Worm (Caenorhabditis elegans) whole organism, mixed stage, embryonic: ENCODE data around the gene gut-2.

ENCODE experiments used
- blmp-1 ChIP-seq: fragments of 150-350 bp; optimal IDR thresholded peaks from 2 replicates; lab custom pipeline; 2014; ENCODE audit warnings: missing biosample characterization, missing genetic modification characterization
- ceh-83 ChIP-seq: fragments of 200-800 bp; sonication (Bioruptor generic); optimal IDR thresholded peaks from 2 replicates; lab custom pipeline; 2018; ENCODE audit warnings: mild to moderate bottlenecking, missing genetic modification characterization, missing compliant biosample characterization
- ces-1 ChIP-seq: fragments of 150-350 bp; optimal IDR thresholded peaks from 2 replicates; lab custom pipeline; 2014; ENCODE audit warnings: missing biosample characterization, missing genetic modification reagents, missing genetic modification characterization
- drap-1 ChIP-seq: fragments of 200-800 bp; sonication (Bioruptor generic); optimal IDR thresholded peaks from 3 replicates; lab custom pipeline; 2018; ENCODE audit warnings: mild to moderate bottlenecking, missing genetic modification characterization, missing compliant biosample characterization
- mep-1 ChIP-seq: fragments of 150-350 bp; optimal IDR thresholded peaks from 2 replicates; lab custom pipeline; 2017; ENCODE audit warnings: missing biosample characterization, missing genetic modification reagents, missing genetic modification characterization, inconsistent platforms
- nhr-12 ChIP-seq: fragments of 150-350 bp; optimal IDR thresholded peaks from 2 replicates; lab custom pipeline; 2014; ENCODE audit warnings: missing biosample characterization, missing genetic modification characterization
- snpc-4 ChIP-seq: fragments of 150-350 bp; optimal IDR thresholded peaks from 2 replicates; lab custom pipeline; 2014; ENCODE audit warnings: missing biosample characterization, missing genetic modification characterization
- sptf-1 ChIP-seq: sonication (generic microtip); optimal IDR thresholded peaks from 2 replicates; lab custom pipeline; 2017; ENCODE audit warnings: mild to moderate bottlenecking, missing genetic modification characterization, moderate library complexity, missing compliant biosample characterization
- unc-39 ChIP-seq: fragments of 150-350 bp; optimal IDR thresholded peaks from 2 replicates; lab custom pipeline; 2014; ENCODE audit warnings: missing biosample characterization, missing genetic modification characterization
- unc-62 ChIP-seq: fragments of 150-350 bp; optimal IDR thresholded peaks from 2 replicates; lab custom pipeline; 2014; ENCODE audit warnings: missing biosample characterization, missing genetic modification reagents, missing genetic modification characterization
- ztf-11 ChIP-seq: fragments of 150-350 bp; optimal IDR thresholded peaks from 2 replicates; lab custom pipeline; 2014; ENCODE audit warnings: missing biosample characterization, missing genetic modification characterization

- no peak for TF ChIP-seq unc-62
- TF ChIP-seq drap-1 (GFP tag; lab: Kevin White, UChicago), result no peak
- TF ChIP-seq ces-1 (GFP tag; lab: Kevin White, UChicago), result no peak
- TF ChIP-seq blmp-1 (tag; lab: Kevin White, UChicago), result no peak
- no peak for TF ChIP-seq mep-1 (tag; lab: Kevin White, UChicago)
- no peak for TF ChIP-seq ztf-11 (tag; lab: Kevin White, UChicago)
- no peak for TF ChIP-seq sptf-1 (tag; lab: Kevin White, UChicago)
- no peak for TF ChIP-seq snpc-4 (tag; lab: Kevin White, UChicago)
- no peak for TF ChIP-seq nhr-12 (tag; lab: Kevin White, UChicago)
- TF ChIP-seq ceh-83, result no peak
- no peak for TF ChIP-seq unc-39 (tag; lab: Kevin White, UChicago)
Measured at ce11 chrV:13515115-13515514, 17.6 kb downstream of the gut-2 start, which contains the start of gene semi-1.
